Fruit fly (Drosophila melanogaster) whole organism, pupa: ENCODE results near the gene CG9150.

ENCODE experiments used
- CG10348 ChIP-seq: fragments of 200-800 bp; sonication (Bioruptor generic); IDR thresholded peaks from 2 replicates; pipeline ENCODE4 v1.3.6; 2022; ENCODE audit warnings: missing biosample characterization, missing genetic modification characterization
- CG12605 ChIP-seq: fragments of 200-800 bp; sonication (Bioruptor generic); IDR thresholded peaks from 2 replicates; pipeline ENCODE4 v1.3.6; 2022; ENCODE audit warnings: missing biosample characterization, missing genetic modification characterization
- CG13204 ChIP-seq: fragments of 200-800 bp; sonication (Bioruptor generic); optimal IDR thresholded peaks from 2 replicates; lab custom pipeline; 2018; ENCODE audit warnings: missing biosample characterization, mild to moderate bottlenecking, missing genetic modification characterization, moderate library complexity
- CG14655 ChIP-seq: fragments of 200-800 bp; sonication (Bioruptor generic); optimal IDR thresholded peaks from 3 replicates; lab custom pipeline; 2017; ENCODE audit warnings: mild to moderate bottlenecking, missing biosample characterization, missing genetic modification reagents, missing genetic modification characterization
- CG15710 ChIP-seq: fragments of 200-800 bp; sonication (Bioruptor generic); optimal IDR thresholded peaks from 2 replicates; lab custom pipeline; 2018; ENCODE audit warnings: missing biosample characterization, mild to moderate bottlenecking, missing genetic modification characterization, moderate library complexity
- CG17806 ChIP-seq: fragments of 200-800 bp; sonication (Bioruptor generic); optimal IDR thresholded peaks from 2 replicates; lab custom pipeline; 2018; ENCODE audit warnings: missing biosample characterization, mild to moderate bottlenecking, missing genetic modification characterization, moderate library complexity
- CG32121 ChIP-seq: fragments of 200-800 bp; sonication (Bioruptor generic); IDR thresholded peaks from 2 replicates; pipeline ENCODE4 v1.3.6; 2022; ENCODE audit warnings: missing biosample characterization, missing genetic modification characterization
- CG9948 ChIP-seq: fragments of 200-800 bp; sonication (Bioruptor generic); optimal IDR thresholded peaks from 2 replicates; lab custom pipeline; 2018; ENCODE audit warnings: missing biosample characterization, mild to moderate bottlenecking, missing genetic modification characterization, moderate library complexity
- D1 ChIP-seq: fragments of 200-800 bp; sonication (Bioruptor generic); optimal IDR thresholded peaks from 2 replicates; lab custom pipeline; 2018; ENCODE audit warnings: missing biosample characterization, mild to moderate bottlenecking, missing genetic modification characterization, moderate library complexity
- EcR ChIP-seq: fragments of 200-800 bp; sonication (Bioruptor generic); optimal IDR thresholded peaks from 3 replicates; lab custom pipeline; 2019; ENCODE audit warnings: missing biosample characterization, missing genetic modification characterization, mild to moderate bottlenecking, moderate library complexity, missing genetic modification reagents
- Ets98B ChIP-seq: fragments of 200-800 bp; sonication (Bioruptor generic); IDR thresholded peaks from 2 replicates; pipeline ENCODE4 v1.3.6; 2022; ENCODE audit warnings: missing biosample characterization, missing genetic modification characterization
- fd96Ca ChIP-seq: fragments of 200-800 bp; sonication (Bioruptor generic); IDR thresholded peaks from 3 replicates; pipeline ENCODE4 v1.3.6; 2022; ENCODE audit warnings: missing biosample characterization, missing genetic modification characterization
- rn ChIP-seq: fragments of 200-800 bp; sonication (Bioruptor generic); IDR thresholded peaks from 2 replicates; pipeline ENCODE4 v1.3.6; 2022; ENCODE audit warnings: missing biosample characterization, missing genetic modification characterization

- TF ChIP-seq CG15710 (tag; lab: Kevin White, UChicago) = no peak
- no peak for TF ChIP-seq EcR (GFP tag; lab: Kevin White, UChicago)
- no peak for TF ChIP-seq CG32121 (GFP tag; lab: Robert Waterston, UW)
- TF ChIP-seq fd96Ca (GFP tag; lab: Robert Waterston, UW) = no peak
- TF ChIP-seq D1 (tag; lab: Kevin White, UChicago) = no peak
- no peak for TF ChIP-seq CG14655 (GFP tag; lab: Kevin White, UChicago)
- no peak for TF ChIP-seq CG12605
- no peak for TF ChIP-seq CG10348 (GFP tag; lab: Robert Waterston, UW)
- no peak for TF ChIP-seq CG9948 (tag; lab: Kevin White, UChicago)
- no peak for TF ChIP-seq CG17806 (tag; lab: Kevin White, UChicago)
- no peak for TF ChIP-seq rn (GFP tag; lab: Robert Waterston, UW)
- no peak for TF ChIP-seq CG13204
- TF ChIP-seq Ets98B (GFP tag; lab: Robert Waterston, UW) = no peak
These were observed 47.9 kb downstream of the CG9150 start, which contains the start of gene CG13996 for dm6 chr2L:6020535-6020934.
